Fruit fly (Drosophila melanogaster) ovary, adult (tissue): ENCODE measurements around the gene Mob2.

Experiments used
- CG17801 ChIP-seq: fragments of 200-800 bp; optimal IDR thresholded peaks from 2 replicates; lab custom pipeline; 2019; ENCODE audit warnings: missing biosample characterization, mild to moderate bottlenecking, missing genetic modification characterization, moderate library complexity; ENCODE audit not compliant: partially characterized antibody

Gene Mob2

DNA sequence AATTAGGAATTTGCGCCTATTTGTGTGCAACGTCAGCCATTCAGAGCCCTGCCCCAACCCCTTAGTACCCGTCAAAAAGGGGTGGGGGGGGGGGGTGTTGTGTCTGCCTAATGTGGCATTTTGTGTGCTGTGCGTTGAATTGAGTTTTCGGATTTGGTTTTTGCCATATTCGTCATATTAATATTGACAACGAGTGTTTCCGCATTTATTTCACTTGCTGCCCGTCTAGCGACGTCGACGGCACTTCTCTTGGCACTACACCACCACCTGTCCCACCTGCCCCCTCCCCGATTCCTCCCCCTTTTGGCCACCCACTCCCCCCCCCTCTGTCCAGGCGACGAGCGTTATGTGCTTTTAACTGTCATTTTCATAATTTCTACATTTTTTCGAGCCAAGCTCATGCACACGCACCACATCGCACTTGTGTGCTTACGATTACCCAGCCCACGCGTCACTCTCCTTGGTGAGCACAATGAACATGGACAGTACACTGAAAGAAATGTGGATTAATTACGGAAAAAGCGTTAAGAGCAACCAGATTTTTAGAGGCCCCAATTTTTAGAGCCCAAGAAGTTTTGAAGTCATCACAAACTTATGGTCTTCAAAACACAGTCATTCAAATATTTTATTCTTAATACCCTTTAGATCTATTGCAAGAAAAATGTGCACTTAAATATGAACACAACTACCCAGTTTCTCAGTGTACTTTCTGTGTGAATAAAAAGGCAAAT lies 46.5 kb downstream of the Mob2 start:
- no peak for TF ChIP-seq CG17801 (GFP tag; lab: Kevin White, UChicago)

DNA sequence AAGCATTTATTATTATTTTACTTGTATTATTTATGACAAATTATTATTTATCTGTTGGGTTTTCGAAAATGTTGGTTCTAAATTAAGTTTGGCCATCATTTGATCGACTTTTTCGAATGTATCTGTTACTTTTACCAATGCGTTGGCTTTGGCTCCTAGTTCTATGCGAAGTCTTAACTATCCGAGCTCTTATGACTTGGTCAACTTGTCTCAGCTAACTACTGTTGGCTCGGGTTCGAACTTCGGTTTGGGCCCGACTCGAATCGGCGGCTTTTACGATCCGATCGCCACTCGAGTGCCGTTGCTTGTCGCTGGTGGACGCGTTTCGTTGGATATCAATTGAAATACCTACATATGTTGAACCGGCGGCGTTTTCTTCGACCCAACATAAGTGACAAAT lies 48.6 kb downstream of the Mob2 start, which contains the start of gene CG7512:
Gene CG7512 (plus strand): TSS at position 301 of the 400 bp plus-strand sequence.
- TF ChIP-seq CG17801 (GFP tag; lab: Kevin White, UChicago): no peak

dm6 chr3L:11511921-11512320 lies 50.1 kb downstream of the Mob2 start, which contains the start of gene Sgs3:
TSS of gene Sgs3 (plus strand) at chr3L:11512221.
- TF ChIP-seq CG17801 (GFP tag; lab: Kevin White, UChicago): no peak

dm6 chr3L:11511243-11511642 lies 50.8 kb downstream of the Mob2 start:
- TF ChIP-seq CG17801 (GFP tag; lab: Kevin White, UChicago): no peak

dm6 chr3L:11510489-11510888 lies 51.5 kb downstream of the Mob2 start, which contains the start of gene CG33272:
TSS of gene CG33272 (minus strand) at chr3L:11510589.
- TF ChIP-seq CG17801 (GFP tag; lab: Kevin White, UChicago): no peak

DNA sequence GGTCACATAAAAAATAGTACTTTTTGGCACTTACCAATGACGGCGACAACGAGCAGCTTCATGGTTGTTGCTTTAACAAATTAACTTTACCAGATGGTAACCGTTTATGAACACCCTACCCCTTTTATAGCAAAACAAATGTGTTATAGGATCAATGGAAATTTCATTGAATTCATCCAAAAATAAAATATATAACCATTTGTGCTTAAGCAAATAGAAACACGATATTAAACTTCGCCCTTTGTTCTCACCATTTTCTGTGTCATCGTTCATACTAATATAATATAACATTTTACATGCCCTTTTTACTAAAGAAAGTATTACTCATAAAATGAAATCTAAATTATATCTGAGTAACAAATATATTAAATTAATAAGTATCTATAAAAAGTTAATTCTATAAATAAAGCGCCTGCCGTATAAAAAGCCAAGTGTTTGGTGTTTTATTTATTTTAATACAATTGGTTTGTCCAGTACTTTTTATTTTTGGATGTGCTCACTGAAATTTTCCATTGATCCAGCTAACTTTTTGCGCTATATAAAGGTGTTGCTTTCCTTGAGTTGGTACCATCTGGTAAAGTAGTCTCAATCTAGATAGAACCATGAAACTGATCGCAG lies 52.6 kb downstream of the Mob2 start, which contains the start of the genes Sgs8 and Sgs7:
Gene Sgs8 (minus strand): TSS at position 101 of the 618 bp plus-strand sequence.
Gene Sgs7 (plus strand): TSS at position 568 of the 618 bp plus-strand sequence.
- TF ChIP-seq CG17801 (GFP tag; lab: Kevin White, UChicago): no peak

dm6 chr3L:11508337-11508736 lies 53.7 kb downstream of the Mob2 start, which contains the start of gene CG33500:
TSS of gene CG33500 (plus strand) at chr3L:11508637.
- TF ChIP-seq CG17801 (GFP tag; lab: Kevin White, UChicago): no peak

dm6 chr3L:11493090-11493807 lies 68.8 kb downstream of the Mob2 start:
- TF ChIP-seq CG17801 (GFP tag; lab: Kevin White, UChicago): peak; percentile 34

- no peak for TF ChIP-seq CG17801 (GFP tag; lab: Kevin White, UChicago)
Observed at dm6 chr3L:11492457-11492856, 69.6 kb downstream of the Mob2 start.

DNA sequence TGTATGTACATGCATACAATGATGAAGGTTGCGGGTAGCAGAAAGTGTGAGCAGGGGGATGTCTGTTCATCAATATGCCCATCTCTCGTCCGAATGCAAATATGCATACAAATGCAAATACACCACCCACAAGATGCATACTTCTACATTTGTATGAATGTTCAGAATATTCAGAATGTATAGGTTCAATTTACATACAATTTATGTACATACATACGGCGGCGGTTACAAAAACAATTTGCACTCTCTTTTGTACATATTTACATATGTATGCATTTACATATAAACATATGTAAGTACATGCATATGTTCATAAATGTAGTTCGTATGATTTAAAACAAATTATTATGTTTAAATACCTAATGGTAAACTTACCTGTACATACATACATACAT lies 70.2 kb downstream of the Mob2 start:
- TF ChIP-seq CG17801 (GFP tag; lab: Kevin White, UChicago): no peak

DNA sequence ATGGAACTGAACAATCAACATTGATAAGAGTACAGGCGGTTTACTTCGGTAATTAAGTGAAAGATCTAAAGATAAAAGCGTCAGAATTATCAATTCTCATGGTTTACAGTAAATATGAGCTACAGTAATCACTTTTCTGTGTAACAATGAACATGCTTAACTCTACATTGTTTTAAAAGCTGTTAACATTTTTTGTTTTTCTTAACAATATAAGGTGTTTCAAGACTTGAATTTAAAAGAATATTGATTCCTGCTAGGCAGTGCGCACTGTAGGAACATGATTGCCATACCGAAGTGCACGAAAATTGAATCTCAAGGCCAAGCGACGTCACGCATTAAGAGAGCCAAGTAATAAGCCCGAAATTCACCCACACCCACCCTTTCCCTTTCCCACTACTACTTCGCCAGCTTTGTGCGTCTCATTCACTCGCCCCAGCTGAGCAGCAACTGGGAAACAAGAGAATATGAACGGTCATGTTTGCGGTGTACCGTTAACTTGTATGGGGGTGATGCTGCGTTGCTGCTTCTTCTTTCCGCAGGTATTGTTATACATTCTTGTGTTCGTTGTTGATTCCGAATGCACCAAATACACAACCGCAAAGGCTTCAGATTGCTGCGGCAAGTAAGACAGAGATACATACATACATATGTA lies 70.7 kb downstream of the Mob2 start:
- TF ChIP-seq CG17801 (GFP tag; lab: Kevin White, UChicago): peak; percentile 82

dm6 chr3L:11490539-11490938 lies 71.5 kb downstream of the Mob2 start:
- no peak for TF ChIP-seq CG17801 (GFP tag; lab: Kevin White, UChicago)

DNA sequence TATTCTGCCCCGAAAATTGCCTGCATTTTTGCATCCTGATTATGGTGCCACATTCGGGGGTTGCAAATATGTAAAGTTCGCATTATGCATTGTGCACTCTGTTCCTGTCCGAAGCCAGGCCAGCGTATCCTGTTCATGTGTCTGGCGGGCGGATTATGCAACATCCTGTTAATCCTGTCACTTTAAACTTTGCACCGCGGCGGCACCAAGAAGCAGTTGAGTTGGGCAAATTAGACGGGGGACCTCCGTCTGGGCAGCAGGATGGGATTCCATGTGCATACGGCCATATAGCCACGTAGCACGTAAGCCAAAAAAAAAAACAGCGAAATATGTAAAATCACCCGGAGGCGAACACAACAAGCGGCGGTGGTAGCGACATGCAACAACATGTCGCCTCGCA lies 72.5 kb downstream of the Mob2 start:
- no peak for TF ChIP-seq CG17801 (GFP tag; lab: Kevin White, UChicago)

DNA sequence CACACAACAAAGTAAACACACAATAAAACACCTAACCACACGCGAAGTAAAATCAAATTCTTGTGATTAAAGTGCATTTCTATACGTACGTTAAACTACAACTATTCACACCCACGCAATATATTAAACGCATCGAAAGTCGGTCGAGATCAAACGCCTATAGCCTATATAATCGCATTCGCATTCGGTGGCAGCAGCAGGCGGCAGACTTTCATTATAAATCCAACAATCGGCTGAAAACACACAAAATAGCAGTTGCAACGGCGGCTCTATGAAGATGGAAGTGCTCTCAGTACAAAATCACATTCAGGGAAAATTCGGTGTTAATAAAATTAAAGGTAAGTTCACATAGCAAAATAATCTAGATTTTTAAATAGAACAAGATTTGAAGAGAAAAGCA lies 73.8 kb downstream of the Mob2 start:
- no peak for TF ChIP-seq CG17801 (GFP tag; lab: Kevin White, UChicago)
